Worm (Caenorhabditis elegans): Measurements from ENCODE around the gene pafo-1.

ce11 chrV:11552379-11552778 is 30.9 kb downstream of the pafo-1 start, which contains the start of gene srx-85:
- no peak for TF ChIP-seq unc-62 (GFP tag; optimal IDR thresholded peaks at IDR 0.05)
- TF ChIP-seq lin-39 (tag; optimal IDR thresholded peaks at IDR 0.05) = no peak
- no peak for TF ChIP-seq unc-39 (tag; optimal IDR thresholded peaks at IDR 0.05)
- no peak for TF ChIP-seq mab-5 (tag; optimal IDR thresholded peaks at IDR 0.05)
- TF ChIP-seq unc-55 (GFP tag; optimal IDR thresholded peaks at IDR 0.05) = no peak
- no peak for TF ChIP-seq fos-1 (tag; optimal IDR thresholded peaks at IDR 0.05)
- no peak for TF ChIP-seq zag-1 (tag; optimal IDR thresholded peaks at IDR 0.05)
- TF ChIP-seq nhr-25 (tag; optimal IDR thresholded peaks at IDR 0.05) = no peak
